Fruit fly (Drosophila melanogaster) whole organism, wandering third instar larva: Measurements from ENCODE around the gene CG10581.

Experiments used
- Abd-B ChIP-seq: fragments of >200 bp; optimal IDR thresholded peaks from 2 replicates; lab custom pipeline; 2017; ENCODE audit warnings: missing biosample characterization, missing genetic modification characterization
- Hr78 ChIP-seq: fragments of >200 bp; optimal IDR thresholded peaks from 2 replicates; lab custom pipeline; 2017; ENCODE audit warnings: missing biosample characterization, missing genetic modification characterization
- Sp1 ChIP-seq: fragments of 200-800 bp; sonication (Bioruptor generic); optimal IDR thresholded peaks from 3 replicates; lab custom pipeline; 2019; ENCODE audit warnings: missing biosample characterization, mild to moderate bottlenecking, missing genetic modification characterization, moderate library complexity
- h ChIP-seq: fragments of 200-800 bp; sonication (Bioruptor generic); optimal IDR thresholded peaks from 3 replicates; lab custom pipeline; 2016; ENCODE audit warnings: missing biosample characterization, mild to moderate bottlenecking, missing genetic modification characterization
- sv ChIP-seq: fragments of 200-800 bp; sonication (Bioruptor generic); optimal IDR thresholded peaks from 3 replicates; lab custom pipeline; 2016; ENCODE audit warnings: missing biosample characterization, missing genetic modification characterization
- woc ChIP-seq: sonication (Bioruptor generic); optimal IDR thresholded peaks from 2 replicates; lab custom pipeline; 2016; ENCODE audit warnings: missing biosample characterization, mild to moderate bottlenecking, missing genetic modification characterization

- TF ChIP-seq sv (GFP tag; lab: Kevin White, UChicago) = no peak
- no peak for TF ChIP-seq Hr78
- TF ChIP-seq h (GFP tag; lab: Kevin White, UChicago) = no peak
- no peak for TF ChIP-seq woc
- no peak for TF ChIP-seq Abd-B (GFP tag; lab: Kevin White, UChicago)
- no peak for TF ChIP-seq Sp1 (GFP tag; lab: Kevin White, UChicago)
Measured at dm6 chr3L:21034103-21034280, at the start of gene CG10581.
